Fruit fly (Drosophila melanogaster) whole organism, embryonic: ENCODE results near the gene Ance-2.

Experiments
- ATbp ChIP-seq: fragments of 200-800 bp; sonication (Bioruptor generic); optimal IDR thresholded peaks from 2 replicates; lab custom pipeline; 2017; ENCODE audit warnings: missing biosample characterization, mild to moderate bottlenecking, missing genetic modification characterization, missing genetic modification reagents
- Abd-B ChIP-seq: fragments of 200-800 bp; sonication (Bioruptor generic); optimal IDR thresholded peaks from 2 replicates; lab custom pipeline; 2018; ENCODE audit warnings: missing biosample characterization, mild to moderate bottlenecking, missing genetic modification characterization, moderate library complexity
- CG10267 ChIP-seq: fragments of 200-800 bp; sonication (Bioruptor generic); optimal IDR thresholded peaks from 2 replicates; lab custom pipeline; 2018; ENCODE audit warnings: missing biosample characterization, mild to moderate bottlenecking, missing genetic modification characterization, moderate library complexity
- CG10565 ChIP-seq: fragments of 200-800 bp; sonication (Bioruptor generic); optimal IDR thresholded peaks from 3 replicates; lab custom pipeline; 2016; ENCODE audit warnings: missing biosample characterization, mild to moderate bottlenecking, missing genetic modification characterization
- CG11560 ChIP-seq: fragments of 200-800 bp; sonication (Bioruptor generic); IDR thresholded peaks from 3 replicates; pipeline ENCODE4 v1.3.6; 2022; ENCODE audit warnings: missing biosample characterization, missing genetic modification characterization
- CG12942 ChIP-seq: fragments of 200-800 bp; sonication (Bioruptor generic); optimal IDR thresholded peaks from 3 replicates; lab custom pipeline; 2016; ENCODE audit warnings: missing biosample characterization, missing genetic modification characterization
- CG15011 ChIP-seq: fragments of 200-800 bp; sonication (Bioruptor generic); optimal IDR thresholded peaks from 3 replicates; lab custom pipeline; 2018; ENCODE audit warnings: missing biosample characterization, mild to moderate bottlenecking, missing genetic modification characterization
- CG16779 ChIP-seq: fragments of 200-800 bp; sonication (Bioruptor generic); IDR thresholded peaks from 2 replicates; pipeline ENCODE4 v1.3.6; 2022; ENCODE audit warnings: missing biosample characterization, missing genetic modification characterization
- CG18476 ChIP-seq: fragments of 200-800 bp; sonication (Bioruptor generic); optimal IDR thresholded peaks from 2 replicates; lab custom pipeline; 2016; ENCODE audit warnings: missing biosample characterization, mild to moderate bottlenecking, missing genetic modification characterization
- CG3281 ChIP-seq: fragments of 200-800 bp; sonication (Bioruptor generic); optimal IDR thresholded peaks from 3 replicates; lab custom pipeline; 2017; ENCODE audit warnings: missing biosample characterization, mild to moderate bottlenecking, missing genetic modification characterization
- CG33213 ChIP-seq: fragments of 200-800 bp; sonication (Bioruptor generic); optimal IDR thresholded peaks from 3 replicates; lab custom pipeline; 2016; ENCODE audit warnings: missing biosample characterization, missing genetic modification characterization
- CG42726 ChIP-seq: fragments of 200-800 bp; sonication (Bioruptor generic); IDR thresholded peaks from 2 replicates; pipeline ENCODE4 v1.3.6; 2022; ENCODE audit warnings: missing biosample characterization, missing genetic modification characterization; ENCODE audit not compliant: partially characterized antibody
- CG6175 ChIP-seq: fragments of 200-800 bp; sonication (Bioruptor generic); IDR thresholded peaks from 3 replicates; pipeline ENCODE4 v1.3.6; 2022; ENCODE audit warnings: missing biosample characterization, missing genetic modification characterization
- CG6654 ChIP-seq: fragments of 200-800 bp; sonication (Bioruptor generic); optimal IDR thresholded peaks from 2 replicates; lab custom pipeline; 2017; ENCODE audit warnings: missing biosample characterization, mild to moderate bottlenecking, missing genetic modification characterization
- CG7271 ChIP-seq: fragments of 200-800 bp; sonication (Bioruptor generic); optimal IDR thresholded peaks from 2 replicates; lab custom pipeline; 2018; ENCODE audit warnings: missing biosample characterization, mild to moderate bottlenecking, missing genetic modification characterization, moderate library complexity
- CG7372 ChIP-seq: fragments of 200-800 bp; sonication (Bioruptor generic); IDR thresholded peaks from 2 replicates; pipeline ENCODE4 v1.3.6; 2022; ENCODE audit warnings: missing biosample characterization, missing genetic modification characterization
- CG8388 ChIP-seq: fragments of 200-800 bp; sonication (Bioruptor generic); optimal IDR thresholded peaks from 2 replicates; lab custom pipeline; 2019; ENCODE audit warnings: missing biosample characterization, mild to moderate bottlenecking, missing genetic modification characterization, moderate library complexity
- CG9797 ChIP-seq: fragments of 200-800 bp; sonication (Bioruptor generic); optimal IDR thresholded peaks from 3 replicates; lab custom pipeline; 2018; ENCODE audit warnings: missing biosample characterization, mild to moderate bottlenecking, missing genetic modification characterization
- Fer2 ChIP-seq: fragments of 200-800 bp; sonication (Bioruptor generic); optimal IDR thresholded peaks from 2 replicates; lab custom pipeline; 2018; ENCODE audit warnings: missing biosample characterization, mild to moderate bottlenecking, missing genetic modification characterization, moderate library complexity
- H2.0 ChIP-seq: fragments of 200-800 bp; sonication (Bioruptor generic); IDR thresholded peaks from 2 replicates; pipeline ENCODE4 v1.3.6; 2022; ENCODE audit warnings: missing biosample characterization, missing genetic modification characterization
- Hmx ChIP-seq: fragments of 200-800 bp; sonication (Bioruptor generic); optimal IDR thresholded peaks from 2 replicates; lab custom pipeline; 2016; ENCODE audit warnings: missing biosample characterization, missing genetic modification characterization
- Hsf ChIP-seq: fragments of 200-800 bp; sonication (Bioruptor generic); optimal IDR thresholded peaks from 3 replicates; lab custom pipeline; 2016; ENCODE audit warnings: missing biosample characterization, missing genetic modification characterization
- Kr ChIP-seq: fragments of 200-800 bp; sonication (Bioruptor generic); optimal IDR thresholded peaks from 2 replicates; lab custom pipeline; 2017; ENCODE audit warnings: missing biosample characterization, mild to moderate bottlenecking, missing genetic modification characterization
- Lim3 ChIP-seq: fragments of 200-800 bp; sonication (Bioruptor generic); IDR thresholded peaks from 2 replicates; pipeline ENCODE4 v1.3.6; 2022; ENCODE audit warnings: missing biosample characterization, missing genetic modification characterization
- MTF-1 ChIP-seq: fragments of 200-800 bp; sonication (Bioruptor generic); optimal IDR thresholded peaks from 2 replicates; lab custom pipeline; 2018; ENCODE audit warnings: missing biosample characterization, mild to moderate bottlenecking, missing genetic modification characterization, borderline replicate concordance
- NC2β ChIP-seq: fragments of 200-800 bp; sonication (Bioruptor generic); optimal IDR thresholded peaks from 2 replicates; lab custom pipeline; 2016; ENCODE audit warnings: missing biosample characterization, missing genetic modification characterization
- Sin3A ChIP-seq: fragments of >200 bp; optimal IDR thresholded peaks from 2 replicates; lab custom pipeline; 2018
- Spps ChIP-seq: fragments of 200-800 bp; sonication (Bioruptor generic); optimal IDR thresholded peaks from 2 replicates; lab custom pipeline; 2018; ENCODE audit warnings: missing biosample characterization, mild to moderate bottlenecking, missing genetic modification characterization
- Sry-δ ChIP-seq: fragments of 200-800 bp; sonication (Bioruptor generic); optimal IDR thresholded peaks from 2 replicates; lab custom pipeline; 2016; ENCODE audit warnings: missing biosample characterization, missing genetic modification characterization
- ab ChIP-seq: fragments of 200-800 bp; sonication (Bioruptor generic); optimal IDR thresholded peaks from 2 replicates; lab custom pipeline; 2016; ENCODE audit warnings: missing biosample characterization, missing genetic modification characterization
- ash1 ChIP-seq: fragments of 200-800 bp; sonication (Bioruptor generic); optimal IDR thresholded peaks from 2 replicates; lab custom pipeline; 2018; ENCODE audit warnings: missing biosample characterization, mild to moderate bottlenecking, missing genetic modification characterization
- btn ChIP-seq: fragments of 200-800 bp; sonication (Bioruptor generic); optimal IDR thresholded peaks from 2 replicates; lab custom pipeline; 2016; ENCODE audit warnings: missing biosample characterization, missing genetic modification characterization
- chif ChIP-seq, 2 experiments: fragments of 200-800 bp; sonication (Bioruptor generic); optimal IDR thresholded peaks; 3 replicates each; lab custom pipeline; 2016; ENCODE audit warnings: missing biosample characterization in 2 of 2, missing genetic modification characterization in 2 of 2
- crp ChIP-seq, 2 experiments: fragments of 200-800 bp; sonication (Bioruptor generic); optimal IDR thresholded peaks; 2 replicates in 1 of 2; 3 replicates in 1 of 2; lab custom pipeline; 2017; ENCODE audit warnings: missing biosample characterization in 2 of 2, missing genetic modification characterization in 2 of 2, mild to moderate bottlenecking in 1 of 2, moderate library complexity in 1 of 2
- dan ChIP-seq: fragments of 200-800 bp; sonication (Bioruptor generic); IDR thresholded peaks from 2 replicates; pipeline ENCODE4 v1.3.6; 2022; ENCODE audit warnings: missing biosample characterization, missing genetic modification characterization
- dati ChIP-seq: fragments of 200-800 bp; sonication (Bioruptor generic); IDR thresholded peaks from 2 replicates; pipeline ENCODE4 v1.3.6; 2022; ENCODE audit warnings: missing biosample characterization, missing genetic modification characterization
- emc ChIP-seq: fragments of 200-800 bp; sonication (Bioruptor generic); optimal IDR thresholded peaks from 2 replicates; lab custom pipeline; 2016; ENCODE audit warnings: missing biosample characterization, missing genetic modification characterization
- esg ChIP-seq: fragments of 200-800 bp; sonication (Bioruptor generic); conservative IDR thresholded peaks from 2 replicates; pipeline ENCODE4 v1.3.6; 2022; ENCODE audit warnings: missing biosample characterization, missing genetic modification characterization
- gsb-n ChIP-seq: fragments of 200-800 bp; sonication (Bioruptor generic); optimal IDR thresholded peaks from 3 replicates; lab custom pipeline; 2018; ENCODE audit warnings: missing biosample characterization, mild to moderate bottlenecking, missing genetic modification characterization
- hbn ChIP-seq: fragments of 200-800 bp; sonication (Bioruptor generic); IDR thresholded peaks from 2 replicates; pipeline ENCODE4 v1.3.6; 2022; ENCODE audit warnings: missing biosample characterization, missing genetic modification characterization; ENCODE audit not compliant: partially characterized antibody
- her ChIP-seq: fragments of 200-800 bp; sonication (Bioruptor generic); optimal IDR thresholded peaks from 2 replicates; lab custom pipeline; 2016; ENCODE audit warnings: missing biosample characterization, missing genetic modification characterization
- lilli ChIP-seq: fragments of 200-800 bp; sonication (Bioruptor generic); optimal IDR thresholded peaks from 3 replicates; lab custom pipeline; 2016; ENCODE audit warnings: missing biosample characterization, missing genetic modification characterization
- lov ChIP-seq, 2 experiments: fragments of 200-800 bp in 1 of 2; fragments of >200 bp in 1 of 2; sonication (Bioruptor generic) in 1 of 2; IDR thresholded peaks in 1 of 2; optimal IDR thresholded peaks in 1 of 2; 2 replicates in 1 of 2; 3 replicates in 1 of 2; pipeline versions ENCODE4 v1.3.6 to Lab custom; 2017 to 2022; ENCODE audit warnings: missing biosample characterization in 1 of 2, missing genetic modification characterization in 1 of 2
- pho ChIP-seq: fragments of 200-800 bp; sonication (Bioruptor generic); optimal IDR thresholded peaks from 2 replicates; lab custom pipeline; 2016; ENCODE audit warnings: missing biosample characterization, missing genetic modification characterization
- repo ChIP-seq: fragments of 200-800 bp; sonication (Bioruptor generic); optimal IDR thresholded peaks from 2 replicates; lab custom pipeline; 2016; ENCODE audit warnings: missing biosample characterization, missing genetic modification characterization
- ro ChIP-seq: fragments of 200-800 bp; sonication (Bioruptor generic); IDR thresholded peaks from 2 replicates; pipeline ENCODE4 v1.3.6; 2022; ENCODE audit warnings: missing biosample characterization, missing genetic modification characterization
- so ChIP-seq: fragments of 200-800 bp; sonication (Bioruptor generic); IDR thresholded peaks from 3 replicates; pipeline ENCODE4 v1.3.6; 2022; ENCODE audit warnings: missing biosample characterization, missing genetic modification characterization
- tio ChIP-seq: fragments of 200-800 bp; sonication (Bioruptor generic); optimal IDR thresholded peaks from 2 replicates; lab custom pipeline; 2017; ENCODE audit warnings: missing biosample characterization, missing genetic modification characterization, inconsistent platforms
- tna ChIP-seq: fragments of 200-800 bp; sonication (Bioruptor generic); IDR thresholded peaks from 2 replicates; pipeline ENCODE4 v1.3.6; 2022; ENCODE audit warnings: missing biosample characterization, missing genetic modification characterization; ENCODE audit not compliant: partially characterized antibody
- vnd ChIP-seq: fragments of 200-800 bp; sonication (Bioruptor generic); IDR thresholded peaks from 3 replicates; pipeline ENCODE4 v1.3.6; 2022; ENCODE audit warnings: missing biosample characterization, missing genetic modification characterization; ENCODE audit not compliant: partially characterized antibody
- zen2 ChIP-seq: fragments of 200-800 bp; sonication (Bioruptor generic); IDR thresholded peaks from 3 replicates; pipeline ENCODE4 v1.3.6; 2022; ENCODE audit warnings: missing biosample characterization, missing genetic modification characterization; ENCODE audit not compliant: partially characterized antibody
- zfh2 ChIP-seq: fragments of 200-800 bp; sonication (Bioruptor generic); optimal IDR thresholded peaks from 2 replicates; lab custom pipeline; 2016; ENCODE audit warnings: missing biosample characterization, missing genetic modification characterization

Ance-2 gene

DNA sequence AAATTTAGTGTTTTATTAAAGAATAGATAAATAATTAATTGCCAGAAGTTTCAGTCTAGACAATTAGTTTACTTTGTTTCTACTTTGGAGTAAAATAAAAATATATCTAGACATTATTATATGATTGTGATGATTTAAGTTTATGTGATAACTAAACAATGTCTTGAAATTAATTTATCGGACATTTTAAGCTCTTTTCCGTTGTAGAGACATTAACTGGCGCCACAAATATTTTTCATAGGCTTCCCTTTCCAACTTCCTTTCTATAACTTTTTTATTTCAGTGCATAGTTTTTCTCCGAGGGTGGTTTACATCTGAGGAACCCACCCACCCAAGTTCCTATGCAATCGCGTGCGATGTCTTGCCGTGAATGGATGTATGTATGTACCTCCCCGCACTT, 32.4 kb upstream of the Ance-2 start (continued):
- TF ChIP-seq CG3281 (no peak), vnd (no peak), CG10267 (tag; lab: Kevin White, UChicago) (peak; percentile 20), lilli (GFP tag; lab: Kevin White, UChicago) (no peak), Lim3 (GFP tag; lab: Robert Waterston, UW) (no peak), dati (no peak), esg (no peak), CG12942 (GFP tag; lab: Kevin White, UChicago) (no peak), CG7372 (GFP tag; lab: Robert Waterston, UW) (no peak), Kr (no peak), Hmx (GFP tag; lab: Kevin White, UChicago) (no peak), CG16779 (no peak), Sry-δ (no peak), H2.0 (GFP tag; lab: Robert Waterston, UW) (no peak), MTF-1 (GFP tag; lab: Kevin White, UChicago) (no peak), btn (GFP tag; lab: Kevin White, UChicago) (no peak), lov (optimal IDR thresholded peaks at IDR 0.05; lab: Kevin White, UChicago) (no peak), lov (GFP tag; IDR thresholded peaks at IDR 0.05; lab: Robert Waterston, UW) (no peak), dan (GFP tag; lab: Robert Waterston, UW) (no peak), ATbp (GFP tag; lab: Kevin White, UChicago) (peak; percentile 42), zfh2 (no peak), Fer2 (tag; lab: Kevin White, UChicago) (no peak), crp (GFP tag; optimal IDR thresholded peaks at IDR 0.05; lab: Kevin White, UChicago) (no peak), zen2 (GFP tag; lab: Robert Waterston, UW) (no peak), hbn (GFP tag; lab: Robert Waterston, UW) (no peak), tna (GFP tag; lab: Robert Waterston, UW) (no peak), her (GFP tag; lab: Kevin White, UChicago) (no peak), so (GFP tag; lab: Robert Waterston, UW) (no peak), ro (GFP tag; lab: Robert Waterston, UW) (no peak), Sin3A (no peak), CG9797 (GFP tag; lab: Kevin White, UChicago) (no peak), Spps (tag; lab: Kevin White, UChicago) (no peak), CG15011 (GFP tag; lab: Kevin White, UChicago) (no peak), CG6175 (GFP tag; lab: Robert Waterston, UW) (no peak), pho (GFP tag; lab: Kevin White, UChicago) (no peak), CG10565 (GFP tag; lab: Kevin White, UChicago) (no peak), CG6654 (GFP tag; lab: Kevin White, UChicago) (no peak), CG7271 (tag; lab: Kevin White, UChicago) (no peak), CG33213 (GFP tag; lab: Kevin White, UChicago) (no peak), NC2β (GFP tag; lab: Kevin White, UChicago) (no peak), CG18476 (no peak), Hsf (GFP tag; lab: Kevin White, UChicago) (no peak), CG8388 (peak; percentile 42), emc (no peak), gsb-n (tag; lab: Kevin White, UChicago) (no peak), ash1 (GFP tag; lab: Kevin White, UChicago) (no peak), chif (GFP tag; optimal IDR thresholded peaks at IDR 0.05; lab: Kevin White, UChicago) (peak in 1 of 2 experiments; percentile 3), tio (peak; percentile 29), CG11560 (tag; lab: Robert Waterston, UW) (no peak), ab (no peak), repo (GFP tag; lab: Kevin White, UChicago) (no peak), CG42726 (GFP tag; lab: Robert Waterston, UW) (no peak), Abd-B (peak; percentile 3)
